Worm (Caenorhabditis elegans): Measurements from ENCODE around the gene pqbp-1.1.

DNA sequence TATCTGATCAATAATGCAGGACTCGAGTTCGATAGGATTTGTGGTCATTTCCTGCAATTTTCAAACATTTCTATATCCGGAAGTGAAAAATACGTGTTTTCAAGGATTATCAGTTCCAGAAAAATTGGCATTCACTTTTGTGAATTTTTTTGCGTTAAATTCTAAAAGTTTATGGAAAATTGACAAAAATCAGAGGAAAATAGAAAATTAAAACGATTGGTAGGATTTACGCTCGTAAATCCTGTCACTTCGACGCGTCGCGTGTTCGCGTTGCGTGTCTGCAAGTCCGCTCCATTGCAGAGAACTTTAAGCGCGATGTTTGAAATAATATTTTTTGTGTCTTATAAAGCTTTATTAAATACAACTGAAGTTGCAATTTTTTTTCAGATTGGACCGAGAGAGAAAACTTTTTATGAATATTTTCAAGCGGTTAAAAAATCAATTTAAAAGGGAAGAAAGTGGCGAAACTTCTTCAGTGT is 6.1 kb downstream of the pqbp-1.1 start, which contains the start of gene rcat-1:
- TF ChIP-seq him-1 (tag; optimal IDR thresholded peaks at IDR 0.05) (no peak), dao-5 (tag; optimal IDR thresholded peaks at IDR 0.05) (no peak)

All from whole organism, L4/young adult.